Worm (Caenorhabditis elegans): ENCODE results near the gene C13A2.4.

- TF ChIP-seq mdl-1 (tag; optimal IDR thresholded peaks at IDR 0.05): no peak
- TF ChIP-seq unc-130 (tag; optimal IDR thresholded peaks at IDR 0.05): no peak
- TF ChIP-seq fkh-10 (GFP tag; optimal IDR thresholded peaks at IDR 0.05): no peak
- TF ChIP-seq ces-1 (GFP tag; optimal IDR thresholded peaks at IDR 0.05): no peak
- TF ChIP-seq nhr-12 (tag; optimal IDR thresholded peaks at IDR 0.05): no peak
- no peak for TF ChIP-seq unc-62 (GFP tag; optimal IDR thresholded peaks at IDR 0.05)
- no peak for TF ChIP-seq efl-1 (optimal IDR thresholded peaks at IDR 0.05)
- no peak for TF ChIP-seq efl-1 (GFP tag; optimal IDR thresholded peaks at IDR 0.05 in 1 of 2)
- no peak for TF ChIP-seq elt-2 (tag; optimal IDR thresholded peaks at IDR 0.05)
Observed at ce11 chrV:7239471-7239870, 39.7 kb upstream of the C13A2.4 start, which contains the start of gene C05C8.1.

All from whole organism, L1 larva.